Worm (Caenorhabditis elegans): Measurements from ENCODE around the gene F53B3.3.

ce11 chrX:2837477-2837876, 33.5 kb downstream of the F53B3.3 start:
- TF ChIP-seq ztf-29 (GFP tag; IDR thresholded peaks at IDR 0.05), result no peak
- no peak for TF ChIP-seq ztf-23 (GFP tag; IDR thresholded peaks at IDR 0.05)
- no peak for TF ChIP-seq flt-1 (GFP tag; IDR thresholded peaks at IDR 0.05)
- TF ChIP-seq tab-1 (GFP tag; IDR thresholded peaks at IDR 0.05), result no peak
- no peak for TF ChIP-seq klf-2 (GFP tag; conservative IDR thresholded peaks at IDR 0.05)
- no peak for TF ChIP-seq med-1 (GFP tag; optimal IDR thresholded peaks at IDR 0.05; ENCODE audit: insufficient read depth)
